Worm (Caenorhabditis elegans) whole organism, midembryonic: Measurements from ENCODE around the gene T25D1.2.
"Not testable (repeated sequence)": the region's sequence is repeated elsewhere in the genome, so short reads cannot be mapped to it uniquely, and the experiment has no call there.

Experiments used
- T22C8.4 ChIP-seq: fragments of 200-800 bp; sonication (Bioruptor generic); IDR thresholded peaks from 2 replicates; pipeline ENCODE4 v1.3.6; 2022; ENCODE audit warnings: missing genetic modification characterization, missing compliant biosample characterization
- cog-1 ChIP-seq: sonication (generic microtip); optimal IDR thresholded peaks from 2 replicates; lab custom pipeline; 2016; ENCODE audit warnings: missing genetic modification characterization, missing compliant biosample characterization
- flt-1 ChIP-seq: fragments of 200-800 bp; sonication (Bioruptor generic); IDR thresholded peaks from 2 replicates; pipeline ENCODE4 v1.3.6; 2022; ENCODE audit warnings: missing genetic modification characterization, missing compliant biosample characterization
- klf-2 ChIP-seq: fragments of 200-800 bp; sonication (Bioruptor generic); conservative IDR thresholded peaks from 2 replicates; pipeline ENCODE4 v1.3.6; 2022; ENCODE audit warnings: missing genetic modification reagents, missing genetic modification characterization, missing compliant biosample characterization
- med-1 ChIP-seq: sonication (generic microtip); optimal IDR thresholded peaks from 2 replicates; lab custom pipeline; 2017; ENCODE audit warnings: missing genetic modification characterization, mild to moderate bottlenecking, missing compliant biosample characterization, antibody characterized with exemption, missing genetic modification reagents; ENCODE audit not compliant: insufficient read depth
- ref-1 ChIP-seq: fragments of 200-800 bp; sonication (Bioruptor generic); conservative IDR thresholded peaks from 2 replicates; pipeline ENCODE4 v1.3.6; 2022; ENCODE audit warnings: missing genetic modification reagents, missing genetic modification characterization, missing compliant biosample characterization
- tab-1 ChIP-seq: fragments of 200-800 bp; sonication (Bioruptor generic); IDR thresholded peaks from 2 replicates; pipeline ENCODE4 v1.3.6; 2022; ENCODE audit warnings: missing genetic modification characterization, missing compliant biosample characterization
- ztf-23 ChIP-seq: fragments of 200-800 bp; sonication (Bioruptor generic); IDR thresholded peaks from 2 replicates; pipeline ENCODE4 v1.3.6; 2022; ENCODE audit warnings: missing genetic modification reagents, missing genetic modification characterization, missing compliant biosample characterization
- ztf-29 ChIP-seq: fragments of 200-800 bp; sonication (Bioruptor generic); IDR thresholded peaks from 2 replicates; pipeline ENCODE4 v1.3.6; 2022; ENCODE audit warnings: missing genetic modification reagents, missing genetic modification characterization, missing compliant biosample characterization

Gene T25D1.2

ce11 chrX:16515265-16515664 lies at the start of gene T25D1.2:
T25D1.2 (plus strand) TSS chrX:16515565.
- not testable (repeated sequence) for TF ChIP-seq klf-2; flt-1 (GFP tag; lab: Robert Waterston, UW); med-1 (GFP tag; lab: Kevin White, UChicago)

ce11 chrX:16466157-16466556 lies 49.2 kb upstream of the T25D1.2 start:
- TF ChIP-seq med-1 (GFP tag; lab: Kevin White, UChicago) (no peak), T22C8.4 (no peak), ztf-23 (GFP tag; lab: Robert Waterston, UW) (no peak), cog-1 (no peak), ref-1 (GFP tag; lab: Robert Waterston, UW) (no peak), flt-1 (GFP tag; lab: Robert Waterston, UW) (no peak), klf-2 (no peak), ztf-29 (GFP tag; lab: Robert Waterston, UW) (no peak), tab-1 (no peak)

- TF ChIP-seq ztf-23 (GFP tag; lab: Robert Waterston, UW) (no peak), tab-1 (no peak), ref-1 (GFP tag; lab: Robert Waterston, UW) (no peak), klf-2 (no peak), flt-1 (GFP tag; lab: Robert Waterston, UW) (no peak), med-1 (GFP tag; lab: Kevin White, UChicago) (no peak), ztf-29 (GFP tag; lab: Robert Waterston, UW) (no peak), T22C8.4 (no peak), cog-1 (no peak)
Measured at ce11 chrX:16468845-16469244, 46.5 kb upstream of the T25D1.2 start.

DNA sequence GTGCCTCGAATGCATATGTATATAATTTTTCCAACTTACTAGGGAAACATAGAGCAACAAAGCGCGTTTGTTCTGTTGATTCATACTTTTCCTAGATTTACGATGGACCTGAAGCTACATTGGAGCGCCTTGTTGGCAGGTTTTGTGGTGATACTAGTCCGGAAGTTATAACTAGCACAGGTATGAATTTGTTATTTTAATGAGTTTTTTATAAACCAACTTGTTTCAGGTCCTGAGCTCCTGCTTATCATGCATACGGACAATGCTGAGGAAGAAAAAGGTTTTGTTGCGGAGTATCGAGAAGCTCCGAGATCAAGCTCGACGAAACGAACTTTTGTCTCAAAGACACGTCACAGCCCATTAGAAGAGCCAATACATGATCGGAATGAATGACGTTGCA lies 44.6 kb upstream of the T25D1.2 start, which contains the start of gene F38E9.1:
Gene F38E9.1, plus strand, starts transcription at position 301 of the 400 bp plus-strand sequence.
- no peak for TF ChIP-seq flt-1 (GFP tag; lab: Robert Waterston, UW)
- no peak for TF ChIP-seq med-1 (GFP tag; lab: Kevin White, UChicago)
- no peak for TF ChIP-seq klf-2
- TF ChIP-seq T22C8.4, result no peak
- no peak for TF ChIP-seq cog-1
- no peak for TF ChIP-seq ztf-23 (GFP tag; lab: Robert Waterston, UW)
- TF ChIP-seq tab-1, result no peak
- no peak for TF ChIP-seq ref-1 (GFP tag; lab: Robert Waterston, UW)
- no peak for TF ChIP-seq ztf-29 (GFP tag; lab: Robert Waterston, UW)

- TF ChIP-seq ztf-29 (GFP tag; lab: Robert Waterston, UW) (no peak), klf-2 (no peak), ref-1 (GFP tag; lab: Robert Waterston, UW) (no peak), med-1 (GFP tag; lab: Kevin White, UChicago) (no peak), tab-1 (no peak), cog-1 (no peak), flt-1 (GFP tag; lab: Robert Waterston, UW) (no peak), T22C8.4 (no peak), ztf-23 (GFP tag; lab: Robert Waterston, UW) (no peak)
Measured at ce11 chrX:16480232-16480631, 35.1 kb upstream of the T25D1.2 start.

DNA sequence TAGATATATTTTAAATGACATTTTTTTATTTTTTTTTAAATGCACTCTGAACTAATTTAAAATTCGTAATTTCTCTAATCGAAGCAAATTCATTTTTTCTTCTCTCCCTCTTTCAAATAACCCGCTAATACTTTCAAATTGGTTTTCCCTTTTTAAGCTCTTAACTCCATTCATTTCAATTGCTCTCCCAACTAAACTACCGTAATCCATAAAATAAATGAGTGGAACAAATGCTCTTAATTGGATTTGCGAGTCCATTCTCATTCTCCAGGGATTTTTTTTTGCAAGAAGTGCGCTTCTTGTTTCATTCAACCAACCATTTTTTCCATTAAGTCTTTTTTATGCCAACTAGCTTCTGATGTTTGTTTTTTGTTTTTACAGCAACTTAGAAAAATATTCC lies 34.3 kb upstream of the T25D1.2 start:
- no peak for TF ChIP-seq med-1 (GFP tag; lab: Kevin White, UChicago)
- no peak for TF ChIP-seq flt-1 (GFP tag; lab: Robert Waterston, UW)
- TF ChIP-seq ref-1 (GFP tag; lab: Robert Waterston, UW), result no peak

- TF ChIP-seq cog-1 (no peak), ztf-23 (GFP tag; lab: Robert Waterston, UW) (no peak), ztf-29 (GFP tag; lab: Robert Waterston, UW) (no peak), ref-1 (GFP tag; lab: Robert Waterston, UW) (no peak), flt-1 (GFP tag; lab: Robert Waterston, UW) (no peak), T22C8.4 (no peak), klf-2 (no peak), tab-1 (no peak), med-1 (GFP tag; lab: Kevin White, UChicago) (no peak)
Measured at ce11 chrX:16482944-16483343, 32.4 kb upstream of the T25D1.2 start.

DNA sequence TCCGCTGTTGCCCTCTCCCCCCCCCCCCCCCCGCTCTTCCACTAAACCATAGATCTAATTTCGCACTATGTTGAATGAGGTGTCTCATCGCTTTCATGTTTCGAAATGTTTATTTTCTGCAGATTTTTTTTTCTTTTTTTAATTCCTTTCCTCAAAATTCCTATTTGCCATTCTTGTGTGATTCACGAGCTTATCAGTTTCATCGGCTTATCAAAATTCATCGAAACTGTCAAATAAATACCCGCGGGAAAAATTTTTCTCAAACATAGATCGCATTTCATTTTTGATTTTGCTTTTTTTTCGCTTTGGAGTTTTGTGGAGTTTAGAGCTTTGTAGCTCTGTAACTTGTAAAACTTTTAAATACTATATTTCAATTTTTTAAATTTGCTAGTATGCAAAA lies 31.3 kb upstream of the T25D1.2 start:
- TF ChIP-seq ref-1 (GFP tag; lab: Robert Waterston, UW) (no peak), flt-1 (GFP tag; lab: Robert Waterston, UW) (no peak), klf-2 (no peak)

DNA sequence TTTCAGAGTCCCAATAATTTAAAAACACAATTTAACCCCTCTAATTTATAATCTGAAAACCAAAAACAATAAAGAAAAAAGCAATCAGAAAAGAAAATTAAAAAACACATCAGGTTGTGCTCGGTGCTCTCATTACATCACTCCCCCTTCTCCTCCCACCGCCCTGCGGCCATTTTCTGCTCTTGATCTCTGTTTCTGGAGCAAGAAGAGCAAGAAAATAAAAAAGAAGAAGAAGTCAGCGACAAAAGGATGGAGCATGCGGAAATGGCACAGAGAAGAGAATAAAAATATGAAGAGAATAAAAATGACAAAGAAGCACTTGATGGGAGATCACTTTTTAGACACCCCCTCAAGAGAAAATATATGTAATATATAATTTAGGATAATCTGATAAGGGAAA lies 30.7 kb upstream of the T25D1.2 start:
- TF ChIP-seq tab-1 (no peak), klf-2 (no peak), ztf-29 (GFP tag; lab: Robert Waterston, UW) (no peak), ztf-23 (GFP tag; lab: Robert Waterston, UW) (no peak), flt-1 (GFP tag; lab: Robert Waterston, UW) (no peak), cog-1 (no peak), T22C8.4 (no peak), ref-1 (GFP tag; lab: Robert Waterston, UW) (no peak), med-1 (GFP tag; lab: Kevin White, UChicago) (no peak)

DNA sequence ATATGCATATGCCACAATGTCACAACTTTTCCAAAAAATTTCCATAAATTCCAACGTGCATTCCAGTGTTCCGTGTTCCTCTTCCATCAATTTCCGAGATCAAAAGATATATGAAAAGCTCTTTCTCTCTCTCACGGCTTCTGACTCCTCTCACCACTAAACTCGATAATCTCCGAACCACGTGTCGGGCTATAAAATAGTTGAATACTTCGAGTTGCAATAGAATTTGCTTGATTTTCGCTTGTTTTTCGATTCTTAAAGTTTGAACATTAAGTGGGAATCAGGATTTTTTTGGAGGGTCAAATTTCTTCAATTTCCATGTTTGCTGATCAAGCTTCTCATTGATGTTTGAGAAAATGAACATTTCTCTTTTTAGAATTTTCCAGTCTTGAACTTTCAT lies 30.0 kb upstream of the T25D1.2 start:
- TF ChIP-seq med-1 (GFP tag; lab: Kevin White, UChicago), result no peak
- no peak for TF ChIP-seq cog-1
- TF ChIP-seq ztf-29 (GFP tag; lab: Robert Waterston, UW), result no peak
- TF ChIP-seq ztf-23 (GFP tag; lab: Robert Waterston, UW), result no peak
- no peak for TF ChIP-seq T22C8.4
- no peak for TF ChIP-seq tab-1
- no peak for TF ChIP-seq flt-1 (GFP tag; lab: Robert Waterston, UW)
- TF ChIP-seq klf-2, result no peak
- TF ChIP-seq ref-1 (GFP tag; lab: Robert Waterston, UW), result no peak
